Fruit fly (Drosophila melanogaster) whole organism, embryonic: ENCODE data around the gene CG5758.

Experiments used
- gsb ChIP-seq: fragments of 200-800 bp; sonication (Bioruptor generic); IDR thresholded peaks from 2 replicates; pipeline ENCODE4 v1.3.6; 2022; ENCODE audit warnings: missing biosample characterization, missing genetic modification characterization
- mirr ChIP-seq: fragments of 200-800 bp; sonication (Bioruptor generic); optimal IDR thresholded peaks from 3 replicates; lab custom pipeline; 2018; ENCODE audit warnings: missing biosample characterization, mild to moderate bottlenecking, missing genetic modification characterization

dm6 chr2L:18137591-18138247 is 17.9 kb downstream of the CG5758 start, which contains the start of gene kel:
- TF ChIP-seq mirr (peak; percentile 71), gsb (no peak)
